Worm (Caenorhabditis elegans): ENCODE results near the gene F26D2.15.

- TF ChIP-seq hlh-30 (tag; optimal IDR thresholded peaks at IDR 0.05; ENCODE audit: insufficient read depth) (no peak), unc-3 (GFP tag; conservative IDR thresholded peaks at IDR 0.05) (no peak), unc-3 (tag; optimal IDR thresholded peaks at IDR 0.05) (no peak), ceh-9 (tag; optimal IDR thresholded peaks at IDR 0.05) (no peak), fkh-6 (tag; optimal IDR thresholded peaks at IDR 0.05) (no peak), unc-86 (tag; optimal IDR thresholded peaks at IDR 0.05) (no peak), ztf-16 (tag; optimal IDR thresholded peaks at IDR 0.05) (no peak), ttx-3 (tag; optimal IDR thresholded peaks at IDR 0.05) (no peak), nhr-11 (tag; optimal IDR thresholded peaks at IDR 0.05) (no peak), pha-2 (tag; optimal IDR thresholded peaks at IDR 0.05) (no peak), T23F11.4 (GFP tag; optimal IDR thresholded peaks at IDR 0.05) (no peak), unc-55 (GFP tag; optimal IDR thresholded peaks at IDR 0.05) (no peak), fkh-10 (GFP tag; optimal IDR thresholded peaks at IDR 0.05) (no peak), pqm-1 (tag; optimal IDR thresholded peaks at IDR 0.05) (no peak), ahr-1 (tag; optimal IDR thresholded peaks at IDR 0.05) (no peak)
These were observed 34.4 kb downstream of the F26D2.15 start, which contains the start of gene srw-35 for ce11 chrV:16471995-16472563.

Data from whole organism, late embryonic.